Fruit fly (Drosophila melanogaster): ENCODE data around the gene BicD.

Gene BicD

DNA sequence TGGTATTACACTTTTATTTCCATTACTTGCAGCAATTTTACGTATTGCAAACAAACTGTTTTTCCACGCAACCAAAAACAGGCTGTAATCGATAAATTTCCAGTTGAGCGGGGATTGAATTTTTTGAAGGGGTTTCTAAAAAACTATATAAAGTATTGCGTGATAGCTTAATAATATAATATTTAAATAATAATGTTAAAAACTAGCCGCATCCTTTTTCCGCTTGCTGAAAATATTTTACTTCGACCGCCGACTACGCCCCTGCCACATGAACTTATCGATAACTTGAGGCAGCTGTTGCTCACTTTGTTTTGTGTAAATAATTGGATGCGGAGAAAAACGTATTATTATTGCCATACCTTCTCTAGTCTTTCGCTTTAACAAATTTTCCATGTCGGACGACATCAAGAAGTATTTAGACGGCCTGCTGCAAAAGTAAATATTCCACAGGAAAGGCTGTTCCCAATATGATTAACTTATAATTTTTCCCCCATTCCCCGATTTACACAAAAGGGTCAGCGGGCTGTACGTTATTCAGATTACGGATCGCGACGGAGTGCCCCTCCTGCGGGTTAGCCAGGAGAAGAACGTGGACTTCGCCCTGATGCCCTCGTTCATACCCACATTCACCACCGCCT is 8.0 kb upstream of the BicD start, which contains the start of the genes fws and Lamtor3 (continued):
- TF ChIP-seq nau (GFP tag; optimal IDR thresholded peaks at IDR 0.05) (peak; percentile 96), CG8388 (GFP tag; optimal IDR thresholded peaks at IDR 0.05) (peak; percentile 96), CG3163 (GFP tag; optimal IDR thresholded peaks at IDR 0.05) (peak; percentile 58), CG3407 (GFP tag; optimal IDR thresholded peaks at IDR 0.05) (peak; percentile 97), CG16779 (GFP tag; IDR thresholded peaks at IDR 0.05) (peak; percentile 98), eve (GFP tag; optimal IDR thresholded peaks at IDR 0.05) (no peak), CG17328 (GFP tag; IDR thresholded peaks at IDR 0.05) (peak; percentile 99), dysf (GFP tag; IDR thresholded peaks at IDR 0.05) (peak; percentile 99), CG14014 (GFP tag; IDR thresholded peaks at IDR 0.05) (peak; percentile 99), CG30403 (GFP tag; optimal IDR thresholded peaks at IDR 0.05) (peak; percentile 96), wek (GFP tag; optimal IDR thresholded peaks at IDR 0.05) (peak; percentile 69), sob (GFP tag; IDR thresholded peaks at IDR 0.05) (peak; percentile 99), Mrtf (GFP tag; IDR thresholded peaks at IDR 0.05) (peak; percentile 99), zen2 (GFP tag; IDR thresholded peaks at IDR 0.05; ENCODE audit: partially characterized antibody) (no peak; the same call in 2 of the 3 replicates), seq (GFP tag; IDR thresholded peaks at IDR 0.05) (peak; percentile 99), CG12236 (GFP tag; optimal IDR thresholded peaks at IDR 0.05) (peak; percentile 57), CG10959 (GFP tag; IDR thresholded peaks at IDR 0.05) (peak; percentile 96), Meics (GFP tag; optimal IDR thresholded peaks at IDR 0.05) (peak; percentile 98), NC2β (GFP tag; optimal IDR thresholded peaks at IDR 0.05) (peak; percentile 74), exex (tag; optimal IDR thresholded peaks at IDR 0.05) (peak; percentile 85), pros (GFP tag; optimal IDR thresholded peaks at IDR 0.05) (no peak), Asciz (GFP tag; optimal IDR thresholded peaks at IDR 0.05) (peak; percentile 97), CG6654 (GFP tag; optimal IDR thresholded peaks at IDR 0.05) (peak; percentile 91), Lim3 (GFP tag; IDR thresholded peaks at IDR 0.05) (peak; percentile 97), CTCF (GFP tag; optimal IDR thresholded peaks at IDR 0.05) (peak; percentile 64), GATAe (GFP tag; conservative IDR thresholded peaks at IDR 0.05) (peak; percentile 98), lab (GFP tag; optimal IDR thresholded peaks at IDR 0.05) (peak; percentile 99), D (optimal IDR thresholded peaks at IDR 0.05) (no peak), D (GFP tag; optimal IDR thresholded peaks at IDR 0.05) (peak; percentile 96), CG4360 (GFP tag; IDR thresholded peaks at IDR 0.05) (peak; percentile 90), CG6854 (GFP tag; optimal IDR thresholded peaks at IDR 0.05) (peak; percentile 93), Fer2 (tag; optimal IDR thresholded peaks at IDR 0.05) (peak; percentile 96), CG2202 (tag; optimal IDR thresholded peaks at IDR 0.05) (peak; percentile 98), CG9876 (GFP tag; optimal IDR thresholded peaks at IDR 0.05) (peak; percentile 60), Sox102F (GFP tag; optimal IDR thresholded peaks at IDR 0.05) (peak; percentile 99), Dp (GFP tag; optimal IDR thresholded peaks at IDR 0.05) (peak; percentile 56), pho (GFP tag; optimal IDR thresholded peaks at IDR 0.05) (peak; percentile 88), BtbVII (GFP tag; optimal IDR thresholded peaks at IDR 0.05) (peak; percentile 96), tap (tag; optimal IDR thresholded peaks at IDR 0.05) (peak; percentile 97), Nf-YA (GFP tag; IDR thresholded peaks at IDR 0.05) (peak; percentile 97), CG12104 (GFP tag; optimal IDR thresholded peaks at IDR 0.05) (peak; percentile 87), CG1233 (GFP tag; optimal IDR thresholded peaks at IDR 0.05) (peak; percentile 98), CG7357 (GFP tag; IDR thresholded peaks at IDR 0.05) (peak; percentile 97), da (GFP tag; optimal IDR thresholded peaks at IDR 0.05) (peak; percentile 27), Rfx (GFP tag; IDR thresholded peaks at IDR 0.05) (peak; percentile 99), CG1603 (tag; optimal IDR thresholded peaks at IDR 0.05) (peak; percentile 82), stc (GFP tag; IDR thresholded peaks at IDR 0.05) (peak; percentile 99), Neu2 (GFP tag; optimal IDR thresholded peaks at IDR 0.05; ENCODE audit: borderline replicate concordance) (no peak), Ssrp (tag; optimal IDR thresholded peaks at IDR 0.05) (peak; percentile 98), Xbp1 (GFP tag; optimal IDR thresholded peaks at IDR 0.05) (peak; percentile 98), CG7928 (GFP tag; optimal IDR thresholded peaks at IDR 0.05) (peak; percentile 83)

Measured in whole organism, embryonic.